Worm (Caenorhabditis elegans): Measurements from ENCODE around the gene K09C6.9.

DNA sequence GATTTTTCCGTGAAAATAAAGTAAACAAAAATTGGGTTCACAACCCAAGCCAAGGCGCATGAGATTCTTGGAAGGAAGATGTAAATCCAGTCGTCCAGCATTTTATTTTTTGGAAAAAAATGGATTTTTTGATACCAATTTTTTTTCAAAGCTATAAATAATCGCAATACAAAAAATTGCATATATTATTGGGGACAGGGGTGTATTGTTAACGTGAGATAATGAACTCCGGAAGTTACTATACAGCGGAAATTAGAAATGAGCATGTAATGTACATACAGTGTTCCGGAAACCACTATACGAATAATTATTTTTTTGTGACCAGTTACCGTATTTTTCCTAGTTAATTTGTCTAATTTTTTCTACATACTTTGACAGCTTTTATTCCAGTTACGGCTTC, 29.5 kb upstream of the K09C6.9 start, which contains the start of gene srj-38:
- TF ChIP-seq dao-5 (tag; optimal IDR thresholded peaks at IDR 0.05) (no peak), W03F9.2 (tag; optimal IDR thresholded peaks at IDR 0.05) (no peak), him-1 (tag; optimal IDR thresholded peaks at IDR 0.05) (no peak)

Measured in whole organism, L4/young adult.